Worm (Caenorhabditis elegans): ENCODE data around the gene nhr-291.

The nhr-291 gene

DNA sequence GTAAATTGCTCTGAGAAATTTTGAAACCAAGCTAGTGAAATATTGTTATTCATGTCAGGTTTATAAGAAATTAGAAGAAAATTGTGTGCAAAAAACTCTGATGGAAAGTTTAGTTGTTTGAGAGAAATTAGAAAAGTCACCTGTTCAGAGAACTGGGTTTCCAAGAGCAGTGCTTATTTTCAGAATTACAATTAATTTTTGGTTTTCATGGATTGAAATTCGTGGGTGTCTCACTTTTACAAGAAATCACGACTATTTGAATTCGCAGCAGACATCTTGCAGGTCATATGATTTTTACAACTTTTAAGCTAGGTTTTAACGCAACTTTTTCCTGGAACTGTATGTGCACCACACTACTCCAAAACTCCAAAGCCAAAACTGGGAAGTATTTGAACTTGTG, 9.8 kb upstream of the nhr-291 start, which contains the start of gene srz-10:
srz-10 (minus strand) TSS at position 88 of the 400 bp plus-strand sequence.
- TF ChIP-seq gmeb-1 (tag; optimal IDR thresholded peaks at IDR 0.05) = no peak
- no peak for TF ChIP-seq ama-1 (optimal IDR thresholded peaks at IDR 0.05)
- TF ChIP-seq dmd-4 (tag; optimal IDR thresholded peaks at IDR 0.05) = no peak
- TF ChIP-seq nhr-23 (tag; optimal IDR thresholded peaks at IDR 0.05) = no peak
- no peak for TF ChIP-seq peb-1 (tag; optimal IDR thresholded peaks at IDR 0.05)
- no peak for TF ChIP-seq Y55F3AM.14 (GFP tag; optimal IDR thresholded peaks at IDR 0.05)
- no peak for TF ChIP-seq ztf-11 (tag; optimal IDR thresholded peaks at IDR 0.05)
- no peak for TF ChIP-seq lin-11 (tag; optimal IDR thresholded peaks at IDR 0.05)
- no peak for TF ChIP-seq fos-1 (tag; optimal IDR thresholded peaks at IDR 0.05)
- no peak for TF ChIP-seq unc-55 (GFP tag; optimal IDR thresholded peaks at IDR 0.05)
- no peak for TF ChIP-seq nhr-11 (tag; optimal IDR thresholded peaks at IDR 0.05)
- TF ChIP-seq ztf-1 (GFP tag; conservative IDR thresholded peaks at IDR 0.05) = no peak
- no peak for TF ChIP-seq unc-39 (tag; optimal IDR thresholded peaks at IDR 0.05)
- TF ChIP-seq R02D3.7 (tag; optimal IDR thresholded peaks at IDR 0.05) = no peak
- no peak for TF ChIP-seq unc-62 (GFP tag; optimal IDR thresholded peaks at IDR 0.05)
- TF ChIP-seq aly-2 (tag; optimal IDR thresholded peaks at IDR 0.05) = no peak
- no peak for TF ChIP-seq mbf-1 (tag; optimal IDR thresholded peaks at IDR 0.05)

DNA sequence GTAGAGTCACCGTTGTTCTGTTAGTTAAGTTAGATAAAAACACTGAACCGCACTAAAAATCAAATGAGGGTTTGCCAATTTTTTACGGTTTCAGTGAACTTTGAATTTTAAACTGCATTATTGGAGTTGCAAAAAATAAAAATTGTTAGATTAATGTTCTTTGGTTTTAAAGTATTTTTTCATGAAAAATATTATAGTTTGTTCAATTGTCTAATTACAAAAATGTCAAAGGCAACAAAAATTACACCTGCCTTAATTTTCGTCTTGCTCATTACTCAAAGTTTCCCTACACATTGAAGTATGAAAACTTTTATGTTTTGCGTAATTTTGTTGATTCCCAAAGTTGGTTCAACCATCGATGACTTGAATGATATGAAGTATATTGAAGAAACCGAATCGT, 8.0 kb upstream of the nhr-291 start, which contains the start of gene irld-62:
irld-62 (plus strand) TSS at position 301 of the 400 bp plus-strand sequence.
- TF ChIP-seq F13H6.1 (tag; optimal IDR thresholded peaks at IDR 0.05) (no peak), ceh-16 (tag; optimal IDR thresholded peaks at IDR 0.05) (no peak), lin-13 (GFP tag; optimal IDR thresholded peaks at IDR 0.05) (no peak), mab-5 (tag; optimal IDR thresholded peaks at IDR 0.05) (no peak), nhr-10 (tag; optimal IDR thresholded peaks at IDR 0.05) (no peak), ztf-1 (GFP tag; conservative IDR thresholded peaks at IDR 0.05) (no peak), mbf-1 (tag; optimal IDR thresholded peaks at IDR 0.05) (no peak), ceh-82 (tag; optimal IDR thresholded peaks at IDR 0.05) (no peak), egl-27 (tag; optimal IDR thresholded peaks at IDR 0.05) (no peak), gmeb-1 (tag; optimal IDR thresholded peaks at IDR 0.05) (no peak), snpc-4 (tag; optimal IDR thresholded peaks at IDR 0.05) (no peak)

DNA sequence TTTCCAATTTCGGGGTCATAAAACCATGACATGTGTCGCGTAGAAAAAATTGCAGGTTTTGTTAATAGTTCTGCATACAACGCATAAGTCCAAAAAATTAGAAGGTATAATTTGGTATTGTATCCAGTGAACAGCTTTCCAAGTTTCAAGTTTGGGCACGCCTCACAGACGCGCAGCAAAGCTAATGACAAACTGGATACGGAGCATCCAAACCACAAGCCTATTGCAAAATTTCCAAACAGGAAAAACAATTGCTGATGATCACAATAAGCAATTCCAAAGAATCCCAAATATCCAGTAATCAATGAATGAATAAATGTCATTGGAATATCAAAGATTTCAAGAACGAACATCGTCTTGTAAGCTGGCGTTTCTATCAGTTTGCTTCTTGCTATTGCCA, 5.2 kb upstream of the nhr-291 start:
- no peak for TF ChIP-seq zag-1 (tag; optimal IDR thresholded peaks at IDR 0.05)
- TF ChIP-seq elt-3 (tag; optimal IDR thresholded peaks at IDR 0.05) = no peak
- no peak for TF ChIP-seq mbf-1 (tag; optimal IDR thresholded peaks at IDR 0.05)
- TF ChIP-seq mab-5 (tag; optimal IDR thresholded peaks at IDR 0.05) = no peak

DNA sequence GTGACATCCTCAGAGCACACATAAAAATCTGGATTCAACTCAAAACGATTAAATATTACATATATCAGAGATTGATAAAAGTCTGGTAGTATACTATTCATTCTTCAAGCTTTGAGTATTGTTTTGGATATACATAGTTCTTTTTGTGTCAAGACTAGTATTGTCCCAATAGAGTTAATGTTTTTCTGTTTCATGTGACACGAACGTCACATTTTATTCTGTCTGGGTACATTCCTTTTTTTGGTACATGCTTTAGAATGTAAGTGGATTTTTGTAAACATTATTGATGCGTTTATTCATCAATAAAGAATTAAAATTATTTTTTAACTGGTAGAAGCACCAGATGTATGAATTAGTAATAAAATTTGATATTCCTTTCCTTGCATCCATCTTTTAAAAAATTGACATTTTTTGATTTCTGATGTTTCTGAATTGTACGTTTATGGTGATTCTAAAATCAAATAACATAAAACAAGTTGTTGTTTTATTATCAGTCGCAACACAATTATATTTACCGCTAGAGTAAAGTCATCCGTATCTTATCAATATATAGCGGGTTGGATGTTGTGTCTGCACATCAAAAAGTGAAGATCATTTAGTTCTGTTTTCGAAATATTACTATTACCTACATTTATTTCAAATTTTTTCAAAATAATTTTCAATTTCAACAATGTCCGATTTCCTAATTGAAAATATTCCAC, 2.8 kb upstream of the nhr-291 start, which contains the start of the genes srt-22 and nhr-246:
srt-22 (minus strand) TSS at position 101 of the 701 bp plus-strand sequence.
nhr-246 (plus strand) TSS at position 651 of the 701 bp plus-strand sequence.
- TF ChIP-seq elt-1 (tag; optimal IDR thresholded peaks at IDR 0.05) = no peak

DNA sequence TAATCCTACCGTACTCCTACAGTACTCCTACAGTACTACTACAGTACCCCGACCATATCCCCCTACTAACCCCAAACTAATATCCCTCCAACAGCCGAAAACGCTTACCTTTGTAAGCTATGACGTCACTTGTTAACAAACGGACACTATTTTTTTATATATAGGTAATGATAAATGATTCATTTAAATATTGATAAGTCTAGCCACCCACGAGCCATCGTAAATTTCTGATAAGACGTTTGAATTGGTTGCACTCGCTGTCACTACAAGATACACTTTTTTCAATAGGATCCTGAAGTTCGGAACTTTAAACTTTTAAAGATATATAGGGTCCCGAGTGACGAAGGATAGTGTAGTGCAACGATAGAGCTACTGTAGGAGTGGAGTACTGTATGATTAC, 3.9 kb downstream of the nhr-291 start, which contains the start of gene nhr-247:
nhr-247 (plus strand) TSS at position 330 of the 400 bp plus-strand sequence.
- TF ChIP-seq fos-1 (tag; optimal IDR thresholded peaks at IDR 0.05) = peak; percentile 69

DNA sequence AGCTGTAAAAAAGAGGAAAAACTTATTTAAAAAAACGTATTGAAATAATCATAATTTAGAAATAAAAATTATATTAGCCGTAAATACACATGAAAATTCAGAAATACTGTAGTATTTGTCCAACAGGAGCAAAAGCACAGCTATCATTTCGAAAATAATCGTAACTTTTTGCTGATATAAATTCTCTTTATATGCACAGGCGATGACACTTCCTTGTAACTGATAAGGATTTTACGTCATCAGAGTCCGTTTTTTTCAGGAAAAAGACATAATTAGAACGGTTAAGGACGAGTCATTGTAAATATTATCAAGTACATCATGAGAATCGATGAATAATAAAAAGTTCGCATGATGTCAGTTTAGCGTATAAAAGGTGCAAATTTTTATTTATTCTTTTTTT, 4.7 kb downstream of the nhr-291 start:
- TF ChIP-seq ztf-4 (tag; optimal IDR thresholded peaks at IDR 0.05) (no peak), fos-1 (tag; optimal IDR thresholded peaks at IDR 0.05) (peak; percentile 94)

DNA sequence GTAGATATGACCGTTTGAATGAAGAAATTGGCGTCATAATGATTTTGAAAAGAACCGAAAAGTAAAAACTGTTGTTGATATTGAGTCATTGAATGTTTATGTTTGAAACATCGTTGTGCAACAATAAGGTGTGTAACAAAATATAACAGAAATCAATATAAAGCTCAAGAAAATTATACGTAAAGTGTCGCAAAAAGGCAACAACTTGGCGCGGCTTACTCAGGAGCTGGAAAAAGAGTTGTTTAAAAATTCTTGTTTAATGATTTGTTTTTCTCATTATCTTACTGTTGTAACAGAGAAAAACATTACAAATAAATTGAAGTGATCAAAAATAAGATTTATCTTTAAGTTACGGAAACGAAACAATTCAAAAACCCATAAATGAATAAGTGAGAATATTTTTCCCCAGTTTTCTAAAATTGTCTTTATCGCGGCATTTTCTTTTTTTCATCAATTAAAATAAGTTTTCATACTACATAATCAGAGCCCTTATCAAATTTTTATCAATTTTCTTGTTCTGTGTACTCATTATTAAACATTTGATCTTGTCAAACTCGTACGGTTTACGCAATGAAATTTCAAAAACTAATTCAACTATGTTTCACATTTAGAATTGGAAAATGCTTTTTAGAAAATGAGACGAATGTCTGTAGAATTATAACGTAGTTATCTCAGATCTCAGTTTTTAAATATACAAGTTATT, 9.1 kb downstream of the nhr-291 start, which contains the start of gene ZK1037.6:
ZK1037.6 (minus strand) TSS at position 51 of the 703 bp plus-strand sequence.
- no peak for TF ChIP-seq sem-4 (tag; optimal IDR thresholded peaks at IDR 0.05)
- no peak for TF ChIP-seq alr-1 (tag; optimal IDR thresholded peaks at IDR 0.05)
- TF ChIP-seq fos-1 (tag; optimal IDR thresholded peaks at IDR 0.05) = peak; percentile 72
- no peak for TF ChIP-seq lin-13 (GFP tag; optimal IDR thresholded peaks at IDR 0.05)
- no peak for TF ChIP-seq unc-55 (GFP tag; optimal IDR thresholded peaks at IDR 0.05)

Data from whole organism, L2 larva.